Worm (Caenorhabditis elegans): ENCODE measurements around the gene hlh-11.

hlh-11 gene

DNA sequence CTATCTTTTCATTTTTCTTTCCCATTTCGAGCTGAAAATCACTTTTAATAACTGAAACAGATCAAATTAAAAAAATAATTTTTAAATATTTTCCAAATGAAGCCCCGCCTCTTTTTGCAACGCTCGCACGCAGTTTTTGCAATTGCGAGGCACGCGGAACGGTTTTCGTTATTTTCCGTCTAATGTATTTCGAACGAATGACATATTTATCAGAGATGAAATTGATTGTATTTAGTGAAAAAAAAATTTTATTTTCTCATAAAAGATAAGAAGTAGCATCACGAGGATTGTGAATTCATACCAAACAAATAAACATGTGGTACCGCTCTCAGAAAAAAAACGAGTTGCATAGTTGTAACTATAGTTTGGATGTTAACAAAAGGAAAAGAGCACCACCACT, 10.3 kb downstream of the hlh-11 start, which contains the start of gene rpac-19 (continued):
- TF ChIP-seq ceh-44 (GFP tag; IDR thresholded peaks at IDR 0.05), result no peak
- no peak for TF ChIP-seq lin-39 (tag; optimal IDR thresholded peaks at IDR 0.05)
- TF ChIP-seq pqm-1 (tag; optimal IDR thresholded peaks at IDR 0.05), result peak; percentile 12
- peak in 1 of 2 experiments; percentile 33 for TF ChIP-seq mdl-1 (tag; optimal IDR thresholded peaks at IDR 0.05)
- no peak for TF ChIP-seq mxl-2 (GFP tag; conservative IDR thresholded peaks at IDR 0.05)
- no peak for TF ChIP-seq tra-1 (GFP tag; IDR thresholded peaks at IDR 0.05)
- TF ChIP-seq Y75B8A.6 (GFP tag; IDR thresholded peaks at IDR 0.05), result no peak
- TF ChIP-seq ztf-11 (tag; optimal IDR thresholded peaks at IDR 0.05), result no peak
- peak in 1 of 2 experiments; percentile 84 for TF ChIP-seq lsy-2 (tag; optimal IDR thresholded peaks at IDR 0.05)
- TF ChIP-seq nhr-102 (tag; optimal IDR thresholded peaks at IDR 0.05), result peak; percentile 80
- TF ChIP-seq fkh-10 (GFP tag; optimal IDR thresholded peaks at IDR 0.05), result no peak
- TF ChIP-seq F49E8.2 (tag; optimal IDR thresholded peaks at IDR 0.05; ENCODE audit: borderline replicate concordance), result peak; percentile 70
- TF ChIP-seq R02D3.7 (tag; optimal IDR thresholded peaks at IDR 0.05), result no peak
- peak; percentile 24 for TF ChIP-seq nhr-77 (tag; optimal IDR thresholded peaks at IDR 0.05)
- peak; percentile 14 for TF ChIP-seq F37D6.2 (tag; optimal IDR thresholded peaks at IDR 0.05)
- TF ChIP-seq zag-1 (tag; optimal IDR thresholded peaks at IDR 0.05), result no peak
- TF ChIP-seq lin-1 (GFP tag; IDR thresholded peaks at IDR 0.05), result peak; percentile 31; the same call in 1 of the 2 replicates
- TF ChIP-seq mxl-3 (GFP tag; optimal IDR thresholded peaks at IDR 0.05), result no peak
- TF ChIP-seq ctbp-1 (GFP tag; IDR thresholded peaks at IDR 0.05), result peak; percentile 67
- 0 out of 2 replicates have a peak, but pooled peaks have one; percentile 56 for TF ChIP-seq Y105C5A.15 (GFP tag; IDR thresholded peaks at IDR 0.05)
- TF ChIP-seq nhr-25 (tag; optimal IDR thresholded peaks at IDR 0.05; ENCODE audit: borderline replicate concordance, insufficient read depth), result no peak
- TF ChIP-seq Y5F2A.4 (GFP tag; optimal IDR thresholded peaks at IDR 0.05), result no peak
- no peak for TF ChIP-seq attf-4 (tag; optimal IDR thresholded peaks at IDR 0.05)
- TF ChIP-seq nhr-11 (tag; optimal IDR thresholded peaks at IDR 0.05), result no peak
- no peak for TF ChIP-seq ceh-32 (tag; optimal IDR thresholded peaks at IDR 0.05; ENCODE audit: poor library complexity)
- TF ChIP-seq pha-4 (GFP tag; IDR thresholded peaks at IDR 0.05), result peak; percentile 81
- no peak for TF ChIP-seq pha-4 (tag; optimal IDR thresholded peaks at IDR 0.05)
- TF ChIP-seq hlh-11 (tag; optimal IDR thresholded peaks at IDR 0.05), result no peak
- TF ChIP-seq nhr-237 (tag; optimal IDR thresholded peaks at IDR 0.05), result no peak
- peak; percentile 80 for TF ChIP-seq spr-1 (tag; optimal IDR thresholded peaks at IDR 0.05)
- TF ChIP-seq lim-7 (GFP tag; IDR thresholded peaks at IDR 0.05), result no peak
- no peak for TF ChIP-seq unc-39 (tag; optimal IDR thresholded peaks at IDR 0.05)
- TF ChIP-seq spr-3 (GFP tag; optimal IDR thresholded peaks at IDR 0.05), result no peak
- TF ChIP-seq unc-130 (GFP tag; optimal IDR thresholded peaks at IDR 0.05), result peak; percentile 61
- peak; percentile 47 for TF ChIP-seq lin-13 (GFP tag; optimal IDR thresholded peaks at IDR 0.05)
- no peak for TF ChIP-seq set-16 (GFP tag; IDR thresholded peaks at IDR 0.05)
- TF ChIP-seq egl-27 (tag; optimal IDR thresholded peaks at IDR 0.05), result no peak
- TF ChIP-seq cey-2 (tag; optimal IDR thresholded peaks at IDR 0.05; ENCODE audit: borderline replicate concordance, insufficient read depth), result no peak
- peak; percentile 58; the same call in 1 of the 2 replicates for TF ChIP-seq arid-1 (GFP tag; conservative IDR thresholded peaks at IDR 0.05)
- peak; percentile 46 for TF ChIP-seq rbr-2 (tag; optimal IDR thresholded peaks at IDR 0.05)
- no peak for TF ChIP-seq nhr-76 (tag; optimal IDR thresholded peaks at IDR 0.05)
- TF ChIP-seq nhr-10 (tag; optimal IDR thresholded peaks at IDR 0.05), result peak; percentile 13
- TF ChIP-seq dve-1 (tag; optimal IDR thresholded peaks at IDR 0.05; ENCODE audit: insufficient read depth), result peak; percentile 96
- peak; percentile 9 to 56 for TF ChIP-seq daf-16 (GFP tag; optimal IDR thresholded peaks at IDR 0.05)
- peak; percentile 97 for TF ChIP-seq daf-16 (tag; optimal IDR thresholded peaks at IDR 0.05)
- TF ChIP-seq Y48G9A.11 (GFP tag; IDR thresholded peaks at IDR 0.05), result 0 out of 2 replicates have a peak, but pooled peaks have one; percentile 24
- TF ChIP-seq nhr-41 (GFP tag; IDR thresholded peaks at IDR 0.05), result no peak; the same call in 1 of the 2 replicates
- TF ChIP-seq fos-1 (tag; optimal IDR thresholded peaks at IDR 0.05), result no peak
- peak; percentile 75 for TF ChIP-seq mep-1 (tag; optimal IDR thresholded peaks at IDR 0.05)
- TF ChIP-seq hmg-1.1 (GFP tag; IDR thresholded peaks at IDR 0.05), result peak; percentile 56
- peak; percentile 85 for TF ChIP-seq lin-38 (GFP tag; IDR thresholded peaks at IDR 0.05)

Data from whole organism, L4 larva.